Fruit fly (Drosophila melanogaster) whole organism, embryonic: Measurements from ENCODE around the gene sdk.

Source experiments
- Adf1 ChIP-seq: fragments of 200-800 bp; sonication (Bioruptor generic); IDR thresholded peaks from 2 replicates; pipeline ENCODE4 v1.3.6; 2022; ENCODE audit warnings: missing biosample characterization, missing genetic modification characterization
- BEAF-32 ChIP-seq: fragments of 200-800 bp; sonication (Bioruptor generic); optimal IDR thresholded peaks from 3 replicates; lab custom pipeline; 2017; ENCODE audit warnings: missing biosample characterization, missing genetic modification characterization, mild to moderate bottlenecking, moderate library complexity, missing genetic modification reagents
- CG10565 ChIP-seq: fragments of 200-800 bp; sonication (Bioruptor generic); optimal IDR thresholded peaks from 3 replicates; lab custom pipeline; 2016; ENCODE audit warnings: missing biosample characterization, mild to moderate bottlenecking, missing genetic modification characterization
- CG10979 ChIP-seq: fragments of 200-800 bp; sonication (Bioruptor generic); optimal IDR thresholded peaks from 2 replicates; lab custom pipeline; 2018; ENCODE audit warnings: missing biosample characterization, mild to moderate bottlenecking, missing genetic modification characterization, moderate library complexity
- CG12391 ChIP-seq: fragments of 200-800 bp; sonication (Bioruptor generic); optimal IDR thresholded peaks from 3 replicates; lab custom pipeline; 2018; ENCODE audit warnings: missing biosample characterization, mild to moderate bottlenecking, missing genetic modification characterization, moderate library complexity
- CG12659 ChIP-seq: fragments of 200-800 bp; sonication (Bioruptor generic); optimal IDR thresholded peaks from 3 replicates; lab custom pipeline; 2017; ENCODE audit warnings: mild to moderate bottlenecking, missing biosample characterization, missing genetic modification reagents, missing genetic modification characterization
- CG13287 ChIP-seq: fragments of 200-800 bp; sonication (Bioruptor generic); IDR thresholded peaks from 2 replicates; pipeline ENCODE4 v1.3.6; 2022; ENCODE audit warnings: missing biosample characterization, missing genetic modification characterization; ENCODE audit not compliant: partially characterized antibody
- CG13775 ChIP-seq: fragments of 200-800 bp; sonication (Bioruptor generic); optimal IDR thresholded peaks from 3 replicates; lab custom pipeline; 2017; ENCODE audit warnings: missing biosample characterization, mild to moderate bottlenecking, missing genetic modification characterization
- CG15011 ChIP-seq: fragments of 200-800 bp; sonication (Bioruptor generic); optimal IDR thresholded peaks from 3 replicates; lab custom pipeline; 2018; ENCODE audit warnings: missing biosample characterization, mild to moderate bottlenecking, missing genetic modification characterization
- CG1603 ChIP-seq: fragments of 200-800 bp; sonication (Bioruptor generic); optimal IDR thresholded peaks from 2 replicates; lab custom pipeline; 2019; ENCODE audit warnings: missing biosample characterization, mild to moderate bottlenecking, missing genetic modification characterization, moderate library complexity
- CG16813 ChIP-seq: fragments of 200-800 bp; sonication (Bioruptor generic); IDR thresholded peaks from 3 replicates; pipeline ENCODE4 v1.3.6; 2022; ENCODE audit warnings: missing biosample characterization, missing genetic modification characterization; ENCODE audit not compliant: partially characterized antibody
- CG17186 ChIP-seq: fragments of 200-800 bp; sonication (Bioruptor generic); optimal IDR thresholded peaks from 3 replicates; lab custom pipeline; 2017; ENCODE audit warnings: missing biosample characterization, missing genetic modification reagents, missing genetic modification characterization
- CG17361 ChIP-seq: fragments of 200-800 bp; sonication (Bioruptor generic); IDR thresholded peaks from 3 replicates; pipeline ENCODE4 v1.3.6; 2022; ENCODE audit warnings: missing biosample characterization, missing genetic modification characterization
- CG2712 ChIP-seq: fragments of 200-800 bp; optimal IDR thresholded peaks from 3 replicates; lab custom pipeline; 2019; ENCODE audit warnings: missing biosample characterization, mild to moderate bottlenecking, missing genetic modification characterization, moderate library complexity
- CG32532 ChIP-seq: fragments of 200-800 bp; sonication (Bioruptor generic); IDR thresholded peaks from 2 replicates; pipeline ENCODE4 v1.3.6; 2022; ENCODE audit warnings: missing biosample characterization, missing genetic modification characterization
- CG33213 ChIP-seq: fragments of 200-800 bp; sonication (Bioruptor generic); optimal IDR thresholded peaks from 3 replicates; lab custom pipeline; 2016; ENCODE audit warnings: missing biosample characterization, missing genetic modification characterization
- CG42726 ChIP-seq: fragments of 200-800 bp; sonication (Bioruptor generic); IDR thresholded peaks from 2 replicates; pipeline ENCODE4 v1.3.6; 2022; ENCODE audit warnings: missing biosample characterization, missing genetic modification characterization; ENCODE audit not compliant: partially characterized antibody
- CG4360 ChIP-seq: fragments of 200-800 bp; sonication (Bioruptor generic); IDR thresholded peaks from 2 replicates; pipeline ENCODE4 v1.3.6; 2022; ENCODE audit warnings: missing biosample characterization, missing genetic modification characterization
- CG7963 ChIP-seq: fragments of 200-800 bp; sonication (Bioruptor generic); IDR thresholded peaks from 3 replicates; pipeline ENCODE4 v1.3.6; 2022; ENCODE audit warnings: missing biosample characterization, missing genetic modification characterization; ENCODE audit not compliant: partially characterized antibody
- CG9215 ChIP-seq: fragments of 200-800 bp; sonication (Bioruptor generic); IDR thresholded peaks from 2 replicates; pipeline ENCODE4 v1.3.6; 2022; ENCODE audit warnings: missing biosample characterization, missing genetic modification characterization
- CG9932 ChIP-seq: fragments of 200-800 bp; sonication (Bioruptor generic); IDR thresholded peaks from 2 replicates; pipeline ENCODE4 v1.3.6; 2022; ENCODE audit warnings: missing biosample characterization, missing genetic modification characterization
- CHES-1-like ChIP-seq: fragments of 200-800 bp; sonication (Bioruptor generic); optimal IDR thresholded peaks from 2 replicates; lab custom pipeline; 2016; ENCODE audit warnings: missing biosample characterization, missing genetic modification characterization
- Deaf1 ChIP-seq: fragments of 200-800 bp; optimal IDR thresholded peaks from 3 replicates; lab custom pipeline; 2019; ENCODE audit warnings: missing biosample characterization, mild to moderate bottlenecking, missing genetic modification characterization, moderate library complexity
- Dip3 ChIP-seq: fragments of 200-800 bp; sonication (Bioruptor generic); optimal IDR thresholded peaks from 3 replicates; lab custom pipeline; 2016; ENCODE audit warnings: missing biosample characterization, missing genetic modification characterization
- Dll ChIP-seq: fragments of 200-800 bp; sonication (Bioruptor generic); IDR thresholded peaks from 4 replicates; pipeline ENCODE4 v1.3.6; 2022; ENCODE audit warnings: missing biosample characterization, missing genetic modification characterization; ENCODE audit not compliant: partially characterized antibody
- Dref ChIP-seq: fragments of 200-800 bp; sonication (Bioruptor generic); IDR thresholded peaks from 2 replicates; pipeline ENCODE4 v1.3.6; 2022; ENCODE audit warnings: missing biosample characterization, missing genetic modification characterization
- Gug ChIP-seq: fragments of 200-800 bp; sonication (Bioruptor generic); IDR thresholded peaks from 4 replicates; pipeline ENCODE4 v1.3.6; 2022; ENCODE audit warnings: missing biosample characterization, missing genetic modification characterization
- Hmx ChIP-seq: fragments of 200-800 bp; sonication (Bioruptor generic); optimal IDR thresholded peaks from 2 replicates; lab custom pipeline; 2016; ENCODE audit warnings: missing biosample characterization, missing genetic modification characterization
- Kr ChIP-seq: fragments of 200-800 bp; sonication (Bioruptor generic); optimal IDR thresholded peaks from 2 replicates; lab custom pipeline; 2017; ENCODE audit warnings: missing biosample characterization, mild to moderate bottlenecking, missing genetic modification characterization
- MBD-R2 ChIP-seq: fragments of 200-800 bp; sonication (Bioruptor generic); IDR thresholded peaks from 2 replicates; pipeline ENCODE4 v1.3.6; 2022; ENCODE audit warnings: missing biosample characterization, missing genetic modification characterization
- Opbp ChIP-seq: fragments of 200-800 bp; sonication (Bioruptor generic); IDR thresholded peaks from 3 replicates; pipeline ENCODE4 v1.3.6; 2022; ENCODE audit warnings: missing biosample characterization, missing genetic modification characterization; ENCODE audit not compliant: partially characterized antibody
- Sin3A ChIP-seq: fragments of >200 bp; optimal IDR thresholded peaks from 2 replicates; lab custom pipeline; 2018
- Sry-δ ChIP-seq: fragments of 200-800 bp; sonication (Bioruptor generic); optimal IDR thresholded peaks from 2 replicates; lab custom pipeline; 2016; ENCODE audit warnings: missing biosample characterization, missing genetic modification characterization
- Vsx1 ChIP-seq: fragments of 200-800 bp; sonication (Bioruptor generic); optimal IDR thresholded peaks from 2 replicates; lab custom pipeline; 2017; ENCODE audit warnings: missing biosample characterization, mild to moderate bottlenecking, missing genetic modification characterization, missing genetic modification reagents
- YL-1 ChIP-seq: fragments of 200-800 bp; sonication (Bioruptor generic); optimal IDR thresholded peaks from 3 replicates; lab custom pipeline; 2017; ENCODE audit warnings: missing biosample characterization, mild to moderate bottlenecking, missing genetic modification characterization
- dmrt99B ChIP-seq: fragments of 200-800 bp; sonication (Bioruptor generic); optimal IDR thresholded peaks from 2 replicates; lab custom pipeline; 2018; ENCODE audit warnings: missing biosample characterization, mild to moderate bottlenecking, missing genetic modification characterization, moderate library complexity
- fd3F ChIP-seq: fragments of 200-800 bp; sonication (Bioruptor generic); optimal IDR thresholded peaks from 2 replicates; lab custom pipeline; 2018; ENCODE audit warnings: missing biosample characterization, mild to moderate bottlenecking, missing genetic modification characterization, moderate library complexity
- hb ChIP-seq: fragments of 200-800 bp; sonication (Bioruptor generic); IDR thresholded peaks from 3 replicates; pipeline ENCODE4 v1.3.6; 2022; ENCODE audit warnings: missing biosample characterization, missing genetic modification characterization; ENCODE audit not compliant: partially characterized antibody
- knrl ChIP-seq: fragments of 200-800 bp; sonication (Bioruptor generic); IDR thresholded peaks from 3 replicates; pipeline ENCODE4 v1.3.6; 2022; ENCODE audit warnings: missing biosample characterization, missing genetic modification characterization; ENCODE audit not compliant: partially characterized antibody
- mld ChIP-seq: fragments of 200-800 bp; sonication (Bioruptor generic); IDR thresholded peaks from 3 replicates; pipeline ENCODE4 v1.3.6; 2022; ENCODE audit warnings: missing biosample characterization, missing genetic modification characterization; ENCODE audit not compliant: partially characterized antibody
- phol ChIP-seq: fragments of 200-800 bp; sonication (Bioruptor generic); optimal IDR thresholded peaks from 3 replicates; lab custom pipeline; 2018; ENCODE audit warnings: missing biosample characterization, mild to moderate bottlenecking, missing genetic modification characterization, moderate library complexity
- pzg ChIP-seq: fragments of 200-800 bp; sonication (Bioruptor generic); optimal IDR thresholded peaks from 3 replicates; lab custom pipeline; 2018; ENCODE audit warnings: missing biosample characterization, mild to moderate bottlenecking, missing genetic modification characterization, moderate library complexity
- row ChIP-seq: fragments of 200-800 bp; sonication (Bioruptor generic); IDR thresholded peaks from 3 replicates; pipeline ENCODE4 v1.3.6; 2022; ENCODE audit warnings: missing biosample characterization, missing genetic modification characterization
- ssp ChIP-seq: fragments of 200-800 bp; sonication (Bioruptor generic); IDR thresholded peaks from 2 replicates; pipeline ENCODE4 v1.3.6; 2022; ENCODE audit warnings: missing biosample characterization, missing genetic modification characterization
- tna ChIP-seq: fragments of 200-800 bp; sonication (Bioruptor generic); IDR thresholded peaks from 2 replicates; pipeline ENCODE4 v1.3.6; 2022; ENCODE audit warnings: missing biosample characterization, missing genetic modification characterization; ENCODE audit not compliant: partially characterized antibody
- unc-4 ChIP-seq: fragments of 200-800 bp; sonication (Bioruptor generic); IDR thresholded peaks from 2 replicates; pipeline ENCODE4 v1.3.6; 2022; ENCODE audit warnings: missing biosample characterization, missing genetic modification characterization; ENCODE audit not compliant: partially characterized antibody
- vnd ChIP-seq: fragments of 200-800 bp; sonication (Bioruptor generic); IDR thresholded peaks from 3 replicates; pipeline ENCODE4 v1.3.6; 2022; ENCODE audit warnings: missing biosample characterization, missing genetic modification characterization; ENCODE audit not compliant: partially characterized antibody
- zen2 ChIP-seq: fragments of 200-800 bp; sonication (Bioruptor generic); IDR thresholded peaks from 3 replicates; pipeline ENCODE4 v1.3.6; 2022; ENCODE audit warnings: missing biosample characterization, missing genetic modification characterization; ENCODE audit not compliant: partially characterized antibody

The sdk gene

dm6 chrX:647056-647627, 39.5 kb upstream of the sdk start, which contains the start of gene Roc1a (continued):
- no peak for TF ChIP-seq Vsx1 (GFP tag; lab: Kevin White, UChicago)
- TF ChIP-seq phol (tag; lab: Kevin White, UChicago) = peak; percentile 34
- TF ChIP-seq CG12391 (tag; lab: Kevin White, UChicago) = peak; percentile 11
- TF ChIP-seq CG33213 (GFP tag; lab: Kevin White, UChicago) = no peak
- TF ChIP-seq Sin3A (lab: Kevin White, UChicago) = peak; percentile 45
- peak; percentile 78 for TF ChIP-seq CG7963 (GFP tag; lab: Robert Waterston, UW)
- TF ChIP-seq mld (GFP tag; lab: Robert Waterston, UW) = peak; percentile 53; the same call in 1 of the 3 replicates
- no peak for TF ChIP-seq CHES-1-like (GFP tag; lab: Kevin White, UChicago)
- no peak for TF ChIP-seq Dip3 (GFP tag; lab: Kevin White, UChicago)
- TF ChIP-seq pzg (GFP tag; lab: Kevin White, UChicago) = peak; percentile 52
- peak; percentile 28 for TF ChIP-seq YL-1
- TF ChIP-seq CG13775 (GFP tag; lab: Kevin White, UChicago) = peak; percentile 45
- TF ChIP-seq CG10979 (tag; lab: Kevin White, UChicago) = no peak
- TF ChIP-seq Sry-δ (GFP tag; lab: Kevin White, UChicago) = peak; percentile 53
- peak; percentile 59; the same call in 1 of the 3 replicates for TF ChIP-seq CG17361 (GFP tag; lab: Robert Waterston, UW)
- peak; percentile 71 for TF ChIP-seq CG13287 (GFP tag; lab: Robert Waterston, UW)
- no peak for TF ChIP-seq CG4360 (GFP tag; lab: Robert Waterston, UW)
- peak; percentile 84 for TF ChIP-seq Dref
- TF ChIP-seq knrl (GFP tag; lab: Robert Waterston, UW) = peak; percentile 75
- peak; percentile 74 for TF ChIP-seq unc-4 (GFP tag; lab: Robert Waterston, UW)
- TF ChIP-seq tna (GFP tag; lab: Robert Waterston, UW) = peak; percentile 49; the same call in 1 of the 2 replicates
- TF ChIP-seq CG9932 (GFP tag; lab: Robert Waterston, UW) = peak; percentile 57
- no peak for TF ChIP-seq Hmx (GFP tag; lab: Kevin White, UChicago)
- TF ChIP-seq MBD-R2 = peak; percentile 47
- peak; percentile 34; the same call in 1 of the 4 replicates for TF ChIP-seq Gug (GFP tag; lab: Robert Waterston, UW)
- TF ChIP-seq Deaf1 (tag; lab: Kevin White, UChicago) = no peak
- TF ChIP-seq CG2712 (tag; lab: Kevin White, UChicago) = peak; percentile 25
- peak; percentile 56; the same call in 2 of the 3 replicates for TF ChIP-seq zen2 (GFP tag; lab: Robert Waterston, UW)
- TF ChIP-seq CG12659 (GFP tag; lab: Kevin White, UChicago) = peak; percentile 1
- TF ChIP-seq CG32532 = 0 out of 2 replicates have a peak, but pooled peaks have one; percentile 31
- TF ChIP-seq CG42726 (GFP tag; lab: Robert Waterston, UW) = peak; percentile 85
- no peak for TF ChIP-seq CG17186 (GFP tag; lab: Kevin White, UChicago)
- TF ChIP-seq hb (GFP tag; lab: Robert Waterston, UW) = peak; percentile 68; the same call in 2 of the 3 replicates
- peak; percentile 57; the same call in 1 of the 4 replicates for TF ChIP-seq Dll
- no peak for TF ChIP-seq dmrt99B (tag; lab: Kevin White, UChicago)
- TF ChIP-seq Adf1 = no peak
- TF ChIP-seq vnd (GFP tag; lab: Robert Waterston, UW) = peak; percentile 60; the same call in 2 of the 3 replicates
- no peak for TF ChIP-seq CG9215 (GFP tag; lab: Robert Waterston, UW)
- TF ChIP-seq CG10565 = no peak
- TF ChIP-seq fd3F (GFP tag; lab: Kevin White, UChicago) = no peak
- TF ChIP-seq CG16813 (GFP tag; lab: Robert Waterston, UW) = peak; percentile 73
- TF ChIP-seq BEAF-32 (GFP tag; lab: Kevin White, UChicago) = peak; percentile 78
- TF ChIP-seq CG1603 (tag; lab: Kevin White, UChicago) = peak; percentile 36
- TF ChIP-seq CG15011 (GFP tag; lab: Kevin White, UChicago) = no peak
- TF ChIP-seq ssp (GFP tag; lab: Robert Waterston, UW) = 0 out of 2 replicates have a peak, but pooled peaks have one; percentile 9
- TF ChIP-seq Kr (GFP tag; lab: Kevin White, UChicago) = no peak
- peak; percentile 88 for TF ChIP-seq Opbp
- TF ChIP-seq row (GFP tag; lab: Robert Waterston, UW) = peak; percentile 73
